Worm (Caenorhabditis elegans): ENCODE measurements around the gene kvs-3.

ce11 chrV:9359674-9360073, 41.6 kb downstream of the kvs-3 start, which contains the start of gene gpa-3:
- TF ChIP-seq T22C8.4 (GFP tag; IDR thresholded peaks at IDR 0.05) = no peak
- no peak for TF ChIP-seq flt-1 (GFP tag; IDR thresholded peaks at IDR 0.05)
- no peak for TF ChIP-seq ztf-29 (GFP tag; IDR thresholded peaks at IDR 0.05)
- no peak for TF ChIP-seq ztf-23 (GFP tag; IDR thresholded peaks at IDR 0.05)
- no peak for TF ChIP-seq med-1 (GFP tag; optimal IDR thresholded peaks at IDR 0.05; ENCODE audit: insufficient read depth)
- no peak for TF ChIP-seq klf-2 (GFP tag; conservative IDR thresholded peaks at IDR 0.05)
- no peak for TF ChIP-seq tab-1 (GFP tag; IDR thresholded peaks at IDR 0.05)

Data from whole organism, midembryonic.